Worm (Caenorhabditis elegans) whole organism, L4 larva: ENCODE data around the gene cah-4.

ENCODE experiments used
- jun-1 ChIP-seq: fragments of 150-350 bp; optimal IDR thresholded peaks from 2 replicates; lab custom pipeline; 2014; ENCODE audit warnings: missing biosample characterization, missing genetic modification reagents, missing genetic modification characterization
- nhr-237 ChIP-seq: sonication (generic microtip); optimal IDR thresholded peaks from 2 replicates; lab custom pipeline; 2017; ENCODE audit warnings: missing biosample characterization, missing genetic modification characterization

DNA sequence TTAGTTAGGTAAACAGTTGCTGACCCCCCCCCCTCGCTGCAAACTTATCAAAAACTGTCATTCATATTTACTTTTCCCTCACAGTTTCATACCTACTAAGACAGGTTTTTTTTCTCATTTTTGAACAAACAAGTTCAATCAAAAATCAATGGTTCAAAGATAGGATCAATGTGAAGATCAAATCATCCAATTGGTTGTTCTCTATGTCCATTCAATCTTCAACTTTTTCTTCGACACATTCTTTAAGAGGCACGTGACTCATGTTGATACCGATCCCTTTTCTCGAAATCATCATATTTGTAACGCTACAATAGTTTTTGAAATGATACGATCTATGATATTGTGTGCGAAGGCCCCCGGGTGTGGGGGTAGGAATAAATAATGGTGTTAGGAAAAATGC lies 2.7 kb upstream of the cah-4 start:
- no peak for TF ChIP-seq nhr-237 (tag; lab: Kevin White, UChicago)
- no peak for TF ChIP-seq jun-1
